Worm (Caenorhabditis elegans) whole organism, young adult: ENCODE measurements around the gene R151.8.

ENCODE experiments used
- C17E4.6 ChIP-seq: fragments of 200-800 bp; sonication (Bioruptor generic); IDR thresholded peaks from 2 replicates; pipeline ENCODE4 v1.3.6; 2022; ENCODE audit warnings: missing genetic modification reagents, missing genetic modification characterization, missing compliant biosample characterization
- D2030.7 ChIP-seq: fragments of 200-800 bp; sonication (Bioruptor generic); IDR thresholded peaks from 2 replicates; pipeline ENCODE4 v1.3.6; 2022; ENCODE audit warnings: missing genetic modification reagents, missing genetic modification characterization, missing compliant biosample characterization
- F49E8.2 ChIP-seq: sonication (generic microtip); optimal IDR thresholded peaks from 3 replicates; lab custom pipeline; 2017; ENCODE audit warnings: missing genetic modification characterization, mild to moderate bottlenecking, missing compliant biosample characterization, antibody characterized with exemption, moderate library complexity; ENCODE audit not compliant: insufficient read depth
- T26A5.8 ChIP-seq: sonication (generic microtip); optimal IDR thresholded peaks from 2 replicates; lab custom pipeline; 2016; ENCODE audit warnings: missing genetic modification characterization, missing compliant biosample characterization
- ZK185.1 ChIP-seq: sonication (generic microtip); optimal IDR thresholded peaks from 2 replicates; lab custom pipeline; 2016; ENCODE audit warnings: mild to moderate bottlenecking, missing genetic modification characterization, missing compliant biosample characterization; ENCODE audit not compliant: poor library complexity, severe bottlenecking
- ama-1 ChIP-seq, 3 experiments: fragments of 150-350 bp in 1 of 3; sonication (generic microtip) in 2 of 3; optimal IDR thresholded peaks; 2 replicates each; lab custom pipeline; 2014 to 2018; ENCODE audit warnings: missing biosample characterization in 2 of 3, missing genetic modification characterization in 2 of 3, missing genetic modification reagents in 2 of 3
- bed-1 ChIP-seq: fragments of 200-800 bp; sonication (Bioruptor generic); IDR thresholded peaks from 2 replicates; pipeline ENCODE4 v1.3.6; 2022; ENCODE audit warnings: missing genetic modification reagents, missing genetic modification characterization, missing compliant biosample characterization
- ccch-3 ChIP-seq: fragments of 200-800 bp; sonication (Bioruptor generic); optimal IDR thresholded peaks from 2 replicates; lab custom pipeline; 2018; ENCODE audit warnings: mild to moderate bottlenecking, missing genetic modification characterization, missing compliant biosample characterization
- ceh-40 ChIP-seq: fragments of 200-800 bp; sonication (Bioruptor generic); IDR thresholded peaks from 2 replicates; pipeline ENCODE4 v1.3.6; 2022; ENCODE audit warnings: missing genetic modification characterization, missing compliant biosample characterization
- dox-1 ChIP-seq: fragments of 200-800 bp; sonication (Bioruptor generic); IDR thresholded peaks from 2 replicates; pipeline ENCODE4 v1.3.6; 2022; ENCODE audit warnings: missing genetic modification reagents, missing genetic modification characterization, missing compliant biosample characterization
- egl-18 ChIP-seq: fragments of 200-800 bp; sonication (Bioruptor generic); IDR thresholded peaks from 2 replicates; pipeline ENCODE4 v1.3.6; 2022; ENCODE audit warnings: missing genetic modification reagents, missing genetic modification characterization, missing compliant biosample characterization
- ekl-4 ChIP-seq: fragments of 200-800 bp; sonication (Bioruptor generic); IDR thresholded peaks from 2 replicates; pipeline ENCODE4 v1.3.6; 2022; ENCODE audit warnings: missing genetic modification reagents, missing genetic modification characterization, missing compliant biosample characterization
- fkh-3 ChIP-seq: sonication (generic microtip); optimal IDR thresholded peaks from 2 replicates; lab custom pipeline; 2016; ENCODE audit warnings: mild to moderate bottlenecking, missing genetic modification characterization, missing compliant biosample characterization
- hlh-12 ChIP-seq: sonication (generic microtip); optimal IDR thresholded peaks from 2 replicates; lab custom pipeline; 2016; ENCODE audit warnings: missing genetic modification characterization, missing compliant biosample characterization
- let-526 ChIP-seq: fragments of 200-800 bp; sonication (Bioruptor generic); IDR thresholded peaks from 2 replicates; pipeline ENCODE4 v1.3.6; 2022; ENCODE audit warnings: missing genetic modification reagents, missing genetic modification characterization, missing compliant biosample characterization
- lsl-1 ChIP-seq: fragments of 200-800 bp; sonication (Bioruptor generic); optimal IDR thresholded peaks from 2 replicates; lab custom pipeline; 2018; ENCODE audit warnings: mild to moderate bottlenecking, missing genetic modification characterization, moderate library complexity, missing compliant biosample characterization
- madf-6 ChIP-seq: fragments of 200-800 bp; sonication (Bioruptor generic); IDR thresholded peaks from 2 replicates; pipeline ENCODE4 v1.3.6; 2022; ENCODE audit warnings: missing genetic modification reagents, missing genetic modification characterization, missing compliant biosample characterization
- madf-8 ChIP-seq: fragments of 200-800 bp; sonication (Bioruptor generic); conservative IDR thresholded peaks from 2 replicates; pipeline ENCODE4 v1.3.6; 2022; ENCODE audit warnings: missing genetic modification reagents, missing genetic modification characterization, missing compliant biosample characterization
- nhr-80 ChIP-seq: sonication (generic microtip); optimal IDR thresholded peaks from 2 replicates; lab custom pipeline; 2016; ENCODE audit warnings: missing genetic modification characterization, missing compliant biosample characterization
- snpc-4 ChIP-seq, 5 experiments: fragments of 150-350 bp in 1 of 5; sonication (generic microtip) in 4 of 5; optimal IDR thresholded peaks; 2 replicates each; lab custom pipeline; 2014 to 2018; ENCODE audit warnings: missing genetic modification characterization in 5 of 5, missing biosample characterization in 3 of 5, antibody characterized with exemption in 2 of 5, mild to moderate bottlenecking in 2 of 5, missing compliant biosample characterization in 2 of 5, missing genotype in 2 of 5, moderate library complexity in 2 of 5, missing genetic modification reagents in 1 of 5
- tbx-9 ChIP-seq: sonication (generic microtip); optimal IDR thresholded peaks from 2 replicates; lab custom pipeline; 2016; ENCODE audit warnings: borderline replicate concordance, missing genetic modification characterization, inconsistent platforms, missing compliant biosample characterization
- ztf-6 ChIP-seq: fragments of 200-800 bp; sonication (Bioruptor generic); IDR thresholded peaks from 2 replicates; pipeline ENCODE4 v1.3.6; 2022; ENCODE audit warnings: missing genetic modification reagents, missing genetic modification characterization, missing compliant biosample characterization

The R151.8 gene

ce11 chrIII:7178497-7178896, 51.1 kb downstream of the R151.8 start (continued):
- TF ChIP-seq ZK185.1 (tag; lab: Kevin White, UChicago) = no peak
- TF ChIP-seq F49E8.2 (tag; lab: Kevin White, UChicago) = peak; percentile 51
- peak; percentile 72 for TF ChIP-seq madf-6
- no peak for TF ChIP-seq ama-1 (optimal IDR thresholded peaks at IDR 0.05; lab: Kevin White, UChicago)
- no peak for TF ChIP-seq ama-1 (GFP tag; optimal IDR thresholded peaks at IDR 0.05; lab: Kevin White, UChicago)
- no peak for TF ChIP-seq let-526 (GFP tag; lab: Robert Waterston, UW)
- no peak for TF ChIP-seq egl-18 (GFP tag; lab: Robert Waterston, UW)
- TF ChIP-seq lsl-1 (GFP tag; lab: Kevin White, UChicago) = peak; percentile 29
- TF ChIP-seq nhr-80 (tag; lab: Kevin White, UChicago) = no peak
- TF ChIP-seq ccch-3 (GFP tag; lab: Kevin White, UChicago) = no peak
- no peak for TF ChIP-seq ztf-6 (GFP tag; lab: Robert Waterston, UW)
- no peak for TF ChIP-seq bed-1
- TF ChIP-seq hlh-12 (tag; lab: Kevin White, UChicago) = no peak
- no peak for TF ChIP-seq madf-8
- no peak for TF ChIP-seq C17E4.6
- TF ChIP-seq tbx-9 (tag; lab: Kevin White, UChicago) = no peak
- TF ChIP-seq D2030.7 (GFP tag; lab: Robert Waterston, UW) = 0 out of 2 replicates have a peak, but pooled peaks have one; percentile 36
- TF ChIP-seq snpc-4 (GFP tag; optimal IDR thresholded peaks at IDR 0.05; lab: Kevin White, UChicago) = no peak
- peak in 1 of 4 experiments; percentile 26 for TF ChIP-seq snpc-4 (tag; optimal IDR thresholded peaks at IDR 0.05; lab: Kevin White, UChicago)
- no peak for TF ChIP-seq T26A5.8 (tag; lab: Kevin White, UChicago)
- TF ChIP-seq fkh-3 (tag; lab: Kevin White, UChicago) = no peak
- TF ChIP-seq dox-1 (GFP tag; lab: Robert Waterston, UW) = no peak
- TF ChIP-seq ceh-40 (GFP tag; lab: Robert Waterston, UW) = no peak
- TF ChIP-seq ekl-4 = peak; percentile 86
